Worm (Caenorhabditis elegans): ENCODE data around the gene Y39B6A.42.

The Y39B6A.42 gene

ce11 chrV:18977876-18978275, 8.4 kb upstream of the Y39B6A.42 start, which contains the start of gene Y39B6A.41:
Gene Y39B6A.41 (minus strand): TSS chrV:18977976.
- TF ChIP-seq tab-1 (GFP tag; IDR thresholded peaks at IDR 0.05) (no peak), flt-1 (GFP tag; IDR thresholded peaks at IDR 0.05) (no peak), ref-1 (GFP tag; conservative IDR thresholded peaks at IDR 0.05) (no peak), T22C8.4 (GFP tag; IDR thresholded peaks at IDR 0.05) (no peak), ztf-23 (GFP tag; IDR thresholded peaks at IDR 0.05) (no peak), ztf-29 (GFP tag; IDR thresholded peaks at IDR 0.05) (no peak), med-1 (GFP tag; optimal IDR thresholded peaks at IDR 0.05; ENCODE audit: insufficient read depth) (no peak), klf-2 (GFP tag; conservative IDR thresholded peaks at IDR 0.05) (no peak), cog-1 (tag; optimal IDR thresholded peaks at IDR 0.05) (no peak)

ce11 chrV:18976539-18976938, 7.1 kb upstream of the Y39B6A.42 start:
- no peak for TF ChIP-seq ztf-29 (GFP tag; IDR thresholded peaks at IDR 0.05)
- no peak for TF ChIP-seq cog-1 (tag; optimal IDR thresholded peaks at IDR 0.05)
- TF ChIP-seq ref-1 (GFP tag; conservative IDR thresholded peaks at IDR 0.05), result no peak
- TF ChIP-seq ztf-23 (GFP tag; IDR thresholded peaks at IDR 0.05), result no peak
- no peak for TF ChIP-seq tab-1 (GFP tag; IDR thresholded peaks at IDR 0.05)
- no peak for TF ChIP-seq T22C8.4 (GFP tag; IDR thresholded peaks at IDR 0.05)
- no peak for TF ChIP-seq med-1 (GFP tag; optimal IDR thresholded peaks at IDR 0.05; ENCODE audit: insufficient read depth)
- TF ChIP-seq klf-2 (GFP tag; conservative IDR thresholded peaks at IDR 0.05), result no peak
- TF ChIP-seq flt-1 (GFP tag; IDR thresholded peaks at IDR 0.05), result no peak

ce11 chrV:18967479-18968056, 1.9 kb downstream of the Y39B6A.42 start, which contains the start of gene Y39B6A.43:
Gene Y39B6A.43 (minus strand): TSS chrV:18967829.
- TF ChIP-seq med-1 (GFP tag; optimal IDR thresholded peaks at IDR 0.05; ENCODE audit: insufficient read depth), result no peak
- peak; percentile 54 for TF ChIP-seq T22C8.4 (GFP tag; IDR thresholded peaks at IDR 0.05)
- no peak for TF ChIP-seq ref-1 (GFP tag; conservative IDR thresholded peaks at IDR 0.05)
- 0 out of 2 replicates have a peak, but pooled peaks have one; percentile 62 for TF ChIP-seq tab-1 (GFP tag; IDR thresholded peaks at IDR 0.05)
- peak; percentile 83 for TF ChIP-seq ztf-23 (GFP tag; IDR thresholded peaks at IDR 0.05)
- TF ChIP-seq cog-1 (tag; optimal IDR thresholded peaks at IDR 0.05), result peak; percentile 84
- peak; percentile 88 for TF ChIP-seq flt-1 (GFP tag; IDR thresholded peaks at IDR 0.05)
- no peak for TF ChIP-seq ztf-29 (GFP tag; IDR thresholded peaks at IDR 0.05)
- TF ChIP-seq klf-2 (GFP tag; conservative IDR thresholded peaks at IDR 0.05), result 0 out of 2 replicates have a peak, but pooled peaks have one; percentile 17

ce11 chrV:18960072-18960471, 9.4 kb downstream of the Y39B6A.42 start, which contains the start of gene ztf-20:
Gene ztf-20 (minus strand): TSS chrV:18960172.
- TF ChIP-seq T22C8.4 (GFP tag; IDR thresholded peaks at IDR 0.05) (no peak), ref-1 (GFP tag; conservative IDR thresholded peaks at IDR 0.05) (no peak), med-1 (GFP tag; optimal IDR thresholded peaks at IDR 0.05; ENCODE audit: insufficient read depth) (no peak)

- TF ChIP-seq flt-1 (GFP tag; IDR thresholded peaks at IDR 0.05), result no peak
- no peak for TF ChIP-seq med-1 (GFP tag; optimal IDR thresholded peaks at IDR 0.05; ENCODE audit: insufficient read depth)
- TF ChIP-seq ztf-23 (GFP tag; IDR thresholded peaks at IDR 0.05), result no peak
- no peak for TF ChIP-seq T22C8.4 (GFP tag; IDR thresholded peaks at IDR 0.05)
Measured at ce11 chrV:18957267-18957843, 12.1 kb downstream of the Y39B6A.42 start, which contains the start of gene hrg-10. Gene hrg-10 (minus strand): TSS chrV:18957317.

- TF ChIP-seq T22C8.4 (GFP tag; IDR thresholded peaks at IDR 0.05), result peak; percentile 93
Measured at ce11 chrV:18940826-18941225, 28.6 kb downstream of the Y39B6A.42 start.

- TF ChIP-seq flt-1 (GFP tag; IDR thresholded peaks at IDR 0.05) (no peak), cog-1 (tag; optimal IDR thresholded peaks at IDR 0.05) (no peak), klf-2 (GFP tag; conservative IDR thresholded peaks at IDR 0.05) (no peak), ref-1 (GFP tag; conservative IDR thresholded peaks at IDR 0.05) (no peak), ztf-29 (GFP tag; IDR thresholded peaks at IDR 0.05) (no peak), tab-1 (GFP tag; IDR thresholded peaks at IDR 0.05) (no peak), T22C8.4 (GFP tag; IDR thresholded peaks at IDR 0.05) (no peak), med-1 (GFP tag; optimal IDR thresholded peaks at IDR 0.05; ENCODE audit: insufficient read depth) (no peak), ztf-23 (GFP tag; IDR thresholded peaks at IDR 0.05) (no peak)
Measured at ce11 chrV:18940341-18940740, 29.1 kb downstream of the Y39B6A.42 start, which contains the start of gene Y80D3A.8. Gene Y80D3A.8 (plus strand): TSS chrV:18940641.

ce11 chrV:18937578-18937977, 31.9 kb downstream of the Y39B6A.42 start:
- TF ChIP-seq klf-2 (GFP tag; conservative IDR thresholded peaks at IDR 0.05) (no peak), ztf-29 (GFP tag; IDR thresholded peaks at IDR 0.05) (no peak), cog-1 (tag; optimal IDR thresholded peaks at IDR 0.05) (no peak), ztf-23 (GFP tag; IDR thresholded peaks at IDR 0.05) (no peak), flt-1 (GFP tag; IDR thresholded peaks at IDR 0.05) (no peak), tab-1 (GFP tag; IDR thresholded peaks at IDR 0.05) (no peak), med-1 (GFP tag; optimal IDR thresholded peaks at IDR 0.05; ENCODE audit: insufficient read depth) (no peak), ref-1 (GFP tag; conservative IDR thresholded peaks at IDR 0.05) (no peak), T22C8.4 (GFP tag; IDR thresholded peaks at IDR 0.05) (no peak)

- TF ChIP-seq ref-1 (GFP tag; conservative IDR thresholded peaks at IDR 0.05) (no peak), flt-1 (GFP tag; IDR thresholded peaks at IDR 0.05) (no peak), ztf-29 (GFP tag; IDR thresholded peaks at IDR 0.05) (no peak), tab-1 (GFP tag; IDR thresholded peaks at IDR 0.05) (no peak), T22C8.4 (GFP tag; IDR thresholded peaks at IDR 0.05) (no peak), ztf-23 (GFP tag; IDR thresholded peaks at IDR 0.05) (no peak), klf-2 (GFP tag; conservative IDR thresholded peaks at IDR 0.05) (no peak), med-1 (GFP tag; optimal IDR thresholded peaks at IDR 0.05; ENCODE audit: insufficient read depth) (no peak), cog-1 (tag; optimal IDR thresholded peaks at IDR 0.05) (no peak)
Measured at ce11 chrV:18934539-18934938, 34.9 kb downstream of the Y39B6A.42 start.

ce11 chrV:18931279-18931678, 38.2 kb downstream of the Y39B6A.42 start, which contains the start of gene ptr-22:
Gene ptr-22 (minus strand): TSS chrV:18931379.
- no peak for TF ChIP-seq cog-1 (tag; optimal IDR thresholded peaks at IDR 0.05)
